Fruit fly (Drosophila melanogaster): Measurements from ENCODE around the gene Pax.

Pax gene

dm6 chr2L:19404804-19405203, 21.6 kb downstream of the Pax start:
- TF ChIP-seq CTCF (optimal IDR thresholded peaks at IDR 0.05), result no peak
- TF ChIP-seq CG8478 (optimal IDR thresholded peaks at IDR 0.05), result no peak

- no peak for TF ChIP-seq CG8478 (optimal IDR thresholded peaks at IDR 0.05)
- no peak for TF ChIP-seq CTCF (optimal IDR thresholded peaks at IDR 0.05)
These were observed 23.0 kb downstream of the Pax start for dm6 chr2L:19403398-19403797.

- TF ChIP-seq CTCF (optimal IDR thresholded peaks at IDR 0.05) (no peak), CG8478 (optimal IDR thresholded peaks at IDR 0.05) (no peak)
These were observed 23.7 kb downstream of the Pax start for dm6 chr2L:19402667-19403066.

dm6 chr2L:19401914-19402313, 24.5 kb downstream of the Pax start:
- no peak for TF ChIP-seq CG8478 (optimal IDR thresholded peaks at IDR 0.05)
- TF ChIP-seq CTCF (optimal IDR thresholded peaks at IDR 0.05), result no peak

DNA sequence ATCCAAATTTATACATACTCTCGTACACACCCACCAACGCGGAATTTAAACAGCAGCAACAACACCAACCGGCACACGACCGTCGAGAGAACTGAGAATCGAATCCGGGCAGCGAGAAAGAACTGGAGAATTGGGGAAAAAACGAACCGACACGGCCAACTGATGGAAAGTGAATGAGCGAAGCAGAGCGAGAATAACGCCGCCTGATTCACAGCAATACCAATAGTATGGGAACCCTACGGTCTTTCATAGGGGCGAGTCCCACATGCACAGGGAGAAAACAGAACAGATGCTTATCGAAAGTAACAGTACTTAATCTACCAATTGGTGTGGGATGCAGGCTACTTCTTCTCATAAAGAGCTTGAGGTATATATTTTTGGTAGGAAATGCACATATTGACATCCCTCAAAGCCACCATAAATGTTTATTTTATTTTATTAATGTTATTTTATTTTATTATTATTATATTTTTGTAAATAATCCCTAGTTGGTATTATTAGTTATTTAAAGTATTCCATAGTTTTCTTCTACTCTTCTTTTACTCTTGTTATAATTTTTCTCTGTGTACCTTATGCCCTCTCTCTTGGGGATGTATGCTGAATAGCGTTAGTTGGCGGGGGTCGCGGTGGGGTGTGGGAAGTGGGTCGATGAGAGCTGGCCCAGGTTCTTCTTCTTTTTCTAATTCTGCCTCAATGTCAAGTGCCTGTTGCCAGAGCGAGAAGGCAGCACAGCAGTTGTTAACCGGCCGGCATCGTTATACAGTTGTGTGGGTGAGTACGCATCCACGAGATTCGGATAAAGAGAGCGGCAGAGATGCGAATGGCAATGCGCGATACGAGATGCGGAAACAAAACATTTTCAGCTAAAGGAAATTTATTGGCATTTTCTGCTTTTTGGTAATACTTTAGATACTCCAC, 27.8 kb downstream of the Pax start, which contains the start of gene CG17544:
Gene CG17544, minus strand, starts transcription at position 177 of the 918 bp plus-strand sequence.
- no peak for TF ChIP-seq CG8478 (optimal IDR thresholded peaks at IDR 0.05)
- TF ChIP-seq CTCF (optimal IDR thresholded peaks at IDR 0.05), result no peak

- TF ChIP-seq CTCF (optimal IDR thresholded peaks at IDR 0.05) (no peak), CG8478 (optimal IDR thresholded peaks at IDR 0.05) (no peak)
These were observed 28.6 kb downstream of the Pax start for dm6 chr2L:19397617-19398316.

dm6 chr2L:19393703-19394210, 32.6 kb downstream of the Pax start, which contains the start of gene CG31798:
Gene CG31798 (plus strand): TSS chr2L:19394160.
- no peak for TF ChIP-seq CG8478 (optimal IDR thresholded peaks at IDR 0.05)
- TF ChIP-seq CTCF (optimal IDR thresholded peaks at IDR 0.05), result peak; percentile 54 to 75

DNA sequence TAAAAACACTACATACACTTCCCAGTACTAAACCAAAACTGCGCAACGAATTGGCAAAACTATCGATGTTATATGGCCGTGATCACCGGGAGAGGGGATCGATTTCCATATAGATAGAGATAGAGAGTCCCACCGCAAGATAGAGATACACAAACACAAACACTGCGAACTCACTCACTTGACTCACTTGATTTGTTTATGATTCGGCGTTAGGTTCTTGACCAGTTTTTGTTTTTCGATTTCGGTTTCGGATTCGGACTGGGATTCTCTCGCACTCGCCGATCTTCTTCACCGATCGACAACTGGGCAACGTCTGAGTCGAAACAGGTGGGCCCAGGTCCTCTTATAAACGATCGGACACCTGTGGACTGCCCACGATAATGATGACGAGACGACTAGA, 36.6 kb downstream of the Pax start, which contains the start of gene CG17549:
Gene CG17549, minus strand, starts transcription at position 327 of the 400 bp plus-strand sequence.
- TF ChIP-seq CG8478 (optimal IDR thresholded peaks at IDR 0.05), result no peak
- no peak for TF ChIP-seq CTCF (optimal IDR thresholded peaks at IDR 0.05)

DNA sequence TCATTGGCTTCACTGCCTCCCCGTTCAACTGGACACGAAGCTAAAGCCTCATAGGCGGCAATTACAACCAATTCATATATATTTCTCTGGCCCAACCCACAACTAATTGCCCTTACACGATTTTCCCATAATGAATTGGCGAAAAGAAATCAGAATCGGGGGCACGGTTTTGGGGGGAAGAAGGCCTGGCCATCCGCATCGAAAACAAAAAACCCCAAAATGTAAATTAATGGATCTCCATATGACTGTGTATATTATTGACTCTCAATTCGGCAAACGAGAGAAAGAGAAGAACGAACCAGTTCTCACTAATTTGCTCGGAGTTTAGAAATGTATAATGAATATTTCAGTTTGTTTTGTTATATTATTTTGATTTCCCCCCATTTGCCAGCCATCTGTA, 37.4 kb downstream of the Pax start:
- TF ChIP-seq CG8478 (optimal IDR thresholded peaks at IDR 0.05) (no peak), CTCF (optimal IDR thresholded peaks at IDR 0.05) (no peak)

DNA sequence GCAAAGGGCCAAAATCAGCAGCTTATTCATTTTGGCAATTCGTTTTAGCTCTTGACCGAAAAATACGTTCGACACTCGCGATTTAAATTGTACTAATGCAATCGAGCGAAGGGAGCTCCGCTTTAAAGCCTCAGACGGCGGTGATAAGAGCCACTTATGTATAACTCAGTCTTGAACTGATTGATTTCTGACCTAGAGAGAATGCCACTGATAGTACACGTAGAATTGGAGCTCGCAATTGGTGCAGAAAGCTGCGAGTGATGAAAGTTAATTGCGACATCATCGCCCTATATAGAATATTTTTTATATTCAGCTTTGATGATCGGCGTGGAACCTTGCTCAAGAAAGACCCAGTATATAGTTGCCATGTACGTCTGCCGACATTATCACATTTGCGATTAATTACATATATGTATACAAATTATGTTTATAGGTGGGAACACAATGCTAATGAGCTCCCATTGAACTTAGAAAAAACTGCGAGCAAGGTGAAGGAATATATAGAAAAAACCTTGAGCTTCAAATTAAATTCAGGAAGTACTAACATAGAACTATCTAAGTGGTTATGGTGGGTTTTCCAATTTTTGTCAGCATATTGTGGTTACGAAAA, 40.2 kb downstream of the Pax start, which contains the start of gene fon:
Gene fon, minus strand, starts transcription at position 100 of the 610 bp plus-strand sequence.
- TF ChIP-seq CG8478 (optimal IDR thresholded peaks at IDR 0.05), result no peak
- TF ChIP-seq CTCF (optimal IDR thresholded peaks at IDR 0.05), result no peak

dm6 chr2L:19382353-19382752, 44.0 kb downstream of the Pax start:
- peak; percentile 59 to 67 for TF ChIP-seq CTCF (optimal IDR thresholded peaks at IDR 0.05)
- no peak for TF ChIP-seq CG8478 (optimal IDR thresholded peaks at IDR 0.05)

DNA sequence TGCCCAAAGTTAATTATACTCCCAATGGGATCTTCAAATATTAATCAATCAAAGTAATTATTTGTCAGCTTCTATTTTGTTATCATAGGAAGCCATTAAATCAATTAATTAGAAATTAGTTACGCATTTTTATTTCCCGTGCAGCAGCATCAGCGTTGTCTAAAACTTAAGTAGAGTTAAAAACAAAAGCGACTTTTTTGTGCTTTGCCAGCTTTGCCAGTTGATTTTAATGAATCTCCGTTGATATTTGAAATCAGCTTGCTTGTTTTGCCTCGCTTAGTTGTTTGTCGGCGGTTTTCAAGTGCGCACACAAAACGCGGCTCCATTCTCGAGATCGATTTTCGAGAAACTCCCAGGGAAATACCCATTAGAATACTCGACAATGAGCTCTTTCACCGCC, 45.8 kb downstream of the Pax start, which contains the start of gene CG17350:
Gene CG17350, plus strand, starts transcription at position 301 of the 400 bp plus-strand sequence.
- no peak for TF ChIP-seq CTCF (optimal IDR thresholded peaks at IDR 0.05)
- TF ChIP-seq CG8478 (optimal IDR thresholded peaks at IDR 0.05), result no peak

DNA sequence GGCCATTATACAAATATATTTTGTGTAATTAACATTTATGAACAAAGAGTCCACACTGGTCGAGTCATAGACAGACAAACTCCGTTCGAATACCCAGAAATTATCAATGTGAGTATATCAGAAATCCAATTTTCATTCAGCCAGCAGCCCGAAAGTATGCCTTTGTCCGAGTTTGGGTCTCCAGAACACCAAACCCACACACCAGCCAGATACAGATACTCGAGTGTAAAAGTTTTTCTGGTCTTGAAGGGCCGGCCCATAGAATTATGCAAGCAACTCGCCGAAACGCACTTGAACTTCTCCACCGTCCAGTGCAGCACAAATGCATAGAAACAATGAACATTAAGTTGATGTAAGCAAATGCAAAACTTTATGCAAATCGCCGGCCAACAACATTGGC, 47.8 kb downstream of the Pax start:
- TF ChIP-seq CG8478 (optimal IDR thresholded peaks at IDR 0.05) (no peak), CTCF (optimal IDR thresholded peaks at IDR 0.05) (peak; percentile 6 to 45)

DNA sequence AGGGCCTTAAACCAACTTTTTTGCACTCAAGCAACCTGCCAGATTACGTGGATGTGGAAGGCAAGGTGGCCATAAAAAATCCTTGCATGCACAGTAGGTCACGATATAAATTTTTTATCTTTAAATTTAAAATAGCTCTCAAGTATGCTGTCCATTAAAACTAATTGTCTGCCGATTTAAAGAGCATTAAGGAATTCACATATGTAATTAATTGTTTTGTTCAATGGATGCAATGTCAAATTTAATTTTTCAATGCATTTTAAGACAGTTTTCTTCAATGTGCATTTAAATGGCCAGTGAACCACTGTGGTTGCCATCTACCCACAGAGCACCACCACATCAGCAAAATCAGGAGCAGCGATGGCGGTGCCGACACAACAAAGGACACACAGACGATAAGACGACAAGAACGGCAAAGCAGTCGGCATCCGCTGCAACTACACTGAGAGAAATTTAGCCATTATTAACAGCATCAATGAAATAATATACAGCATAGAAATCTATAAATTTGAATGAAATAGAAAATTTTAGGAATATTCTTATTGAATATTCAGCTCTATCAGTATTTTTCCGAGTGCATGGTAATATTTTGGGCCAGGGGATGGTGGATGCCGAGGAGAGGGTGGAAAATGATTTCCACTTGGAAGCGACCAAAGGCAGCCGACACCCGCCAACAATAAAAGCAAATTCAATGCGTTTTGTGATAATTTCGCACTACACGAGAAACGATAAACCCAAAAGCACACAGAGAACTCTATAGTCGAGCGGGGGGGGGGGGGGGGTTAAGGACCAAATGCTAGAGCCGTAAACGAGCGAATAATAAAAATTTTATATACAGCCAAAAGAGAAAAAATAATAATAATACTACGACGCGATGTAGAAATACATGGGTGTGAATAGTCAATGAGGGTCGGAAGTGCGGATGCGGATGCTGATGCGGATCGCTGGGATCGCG, 49.0 kb downstream of the Pax start:
- TF ChIP-seq CG8478 (optimal IDR thresholded peaks at IDR 0.05), result no peak
- no peak for TF ChIP-seq CTCF (optimal IDR thresholded peaks at IDR 0.05)
